Worm (Caenorhabditis elegans): ENCODE results near the gene Y7A9A.1.

DNA sequence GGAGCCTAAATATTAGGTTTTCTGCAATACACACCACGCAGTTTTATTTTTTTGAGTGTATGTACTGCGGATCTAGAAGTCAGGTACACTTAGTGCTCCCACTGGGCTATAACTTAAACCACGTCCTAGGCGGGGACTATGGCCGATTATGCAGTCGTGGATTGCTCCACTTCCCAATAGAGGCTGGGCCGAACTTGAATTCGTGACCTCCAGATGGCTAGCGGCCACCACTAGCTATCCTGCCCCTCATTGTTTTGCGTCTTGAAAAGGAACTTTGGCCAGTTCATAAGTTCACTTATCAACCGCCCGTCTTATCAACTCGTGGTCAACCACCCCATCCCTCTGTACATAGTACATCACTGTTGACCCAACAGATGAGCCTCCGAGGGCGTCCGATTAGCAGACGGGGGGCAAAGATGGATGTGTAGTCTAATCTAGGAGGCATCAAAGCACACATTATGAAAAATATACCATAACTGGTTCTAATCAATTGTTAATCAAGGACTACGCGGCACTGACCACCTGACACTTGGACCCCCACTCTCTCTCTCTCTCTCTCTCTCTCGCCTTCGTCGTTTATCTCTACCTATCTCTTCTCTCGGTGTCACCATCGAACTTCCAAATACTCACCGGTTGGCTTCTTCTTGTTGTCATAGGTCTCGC lies 27.2 kb upstream of the Y7A9A.1 start:
- TF ChIP-seq ceh-16 (tag; optimal IDR thresholded peaks at IDR 0.05) (no peak), nhr-77 (tag; optimal IDR thresholded peaks at IDR 0.05) (no peak), unc-62 (GFP tag; optimal IDR thresholded peaks at IDR 0.05) (no peak), ZK546.5 (tag; optimal IDR thresholded peaks at IDR 0.05) (no peak), nhr-67 (tag; optimal IDR thresholded peaks at IDR 0.05) (no peak)
